Fruit fly (Drosophila melanogaster) whole organism, adult: ENCODE data around the gene Prim2.

Experiments used
- CG11617 ChIP-seq: fragments of 200-800 bp; sonication (Bioruptor generic); optimal IDR thresholded peaks from 2 replicates; lab custom pipeline; 2017; ENCODE audit warnings: mild to moderate bottlenecking, missing biosample characterization, missing genetic modification reagents, missing genetic modification characterization
- CG12768 ChIP-seq: fragments of 200-800 bp; sonication (Bioruptor generic); optimal IDR thresholded peaks from 2 replicates; lab custom pipeline; 2017; ENCODE audit warnings: missing biosample characterization, missing genetic modification characterization, mild to moderate bottlenecking, moderate library complexity, missing genetic modification reagents
- CG14711 ChIP-seq: fragments of 200-800 bp; sonication (Bioruptor generic); optimal IDR thresholded peaks from 2 replicates; lab custom pipeline; 2018; ENCODE audit warnings: missing biosample characterization, mild to moderate bottlenecking, missing genetic modification characterization, moderate library complexity
- CG1620 ChIP-seq: fragments of 200-800 bp; sonication (Bioruptor generic); optimal IDR thresholded peaks from 2 replicates; lab custom pipeline; 2016; ENCODE audit warnings: missing biosample characterization, missing genetic modification characterization
- CG33017 ChIP-seq: fragments of 200-800 bp; sonication (Bioruptor generic); optimal IDR thresholded peaks from 2 replicates; lab custom pipeline; 2018; ENCODE audit warnings: missing biosample characterization, mild to moderate bottlenecking, missing genetic modification characterization, moderate library complexity
- CG5204 ChIP-seq: fragments of 200-800 bp; sonication (Bioruptor generic); optimal IDR thresholded peaks from 2 replicates; lab custom pipeline; 2016; ENCODE audit warnings: missing biosample characterization, missing genetic modification characterization
- CG7045 ChIP-seq: fragments of 200-800 bp; sonication (Bioruptor generic); optimal IDR thresholded peaks from 2 replicates; lab custom pipeline; 2017; ENCODE audit warnings: missing biosample characterization, mild to moderate bottlenecking, missing genetic modification characterization
- CG7101 ChIP-seq: fragments of 200-800 bp; sonication (Bioruptor generic); optimal IDR thresholded peaks from 2 replicates; lab custom pipeline; 2018; ENCODE audit warnings: missing biosample characterization, mild to moderate bottlenecking, missing genetic modification characterization, moderate library complexity
- Clk ChIP-seq: fragments of 200-800 bp; sonication (Bioruptor generic); optimal IDR thresholded peaks from 2 replicates; lab custom pipeline; 2017; ENCODE audit warnings: missing biosample characterization, missing genetic modification characterization
- Crg-1 ChIP-seq: fragments of 200-800 bp; sonication (Bioruptor generic); optimal IDR thresholded peaks from 2 replicates; lab custom pipeline; 2016; ENCODE audit warnings: missing biosample characterization, missing genetic modification characterization
- Hr96 ChIP-seq: fragments of 200-800 bp; sonication (Bioruptor generic); optimal IDR thresholded peaks from 2 replicates; lab custom pipeline; 2016; ENCODE audit warnings: missing biosample characterization, missing genetic modification characterization
- Mnt ChIP-seq: fragments of 200-800 bp; sonication (Bioruptor generic); optimal IDR thresholded peaks from 2 replicates; lab custom pipeline; 2016; ENCODE audit warnings: missing biosample characterization, mild to moderate bottlenecking, missing genetic modification characterization
- bab1 ChIP-seq: fragments of 200-800 bp; sonication (Bioruptor generic); optimal IDR thresholded peaks from 3 replicates; lab custom pipeline; 2019; ENCODE audit warnings: missing biosample characterization, mild to moderate bottlenecking, missing genetic modification characterization, moderate library complexity
- cic ChIP-seq: fragments of 200-800 bp; sonication (Bioruptor generic); optimal IDR thresholded peaks from 2 replicates; lab custom pipeline; 2017; ENCODE audit warnings: missing biosample characterization, mild to moderate bottlenecking, missing genetic modification characterization, moderate library complexity
- cnc ChIP-seq, 2 experiments: fragments of >200 bp; optimal IDR thresholded peaks; 2 replicates each; lab custom pipeline; 2017
- kay ChIP-seq: fragments of 200-800 bp; sonication (Bioruptor generic); peaks from one replicate; lab custom pipeline; 2016; ENCODE audit warnings: missing biosample characterization, missing genetic modification characterization, borderline replicate concordance
- ovo ChIP-seq: fragments of 200-800 bp; sonication (Bioruptor generic); optimal IDR thresholded peaks from 2 replicates; lab custom pipeline; 2016; ENCODE audit warnings: missing biosample characterization, missing genetic modification characterization
- pad ChIP-seq: fragments of 200-800 bp; sonication (Bioruptor generic); optimal IDR thresholded peaks from 3 replicates; lab custom pipeline; 2017; ENCODE audit warnings: missing biosample characterization, missing genetic modification characterization, mild to moderate bottlenecking, moderate library complexity, missing genetic modification reagents
- tj ChIP-seq: fragments of 200-800 bp; sonication (Bioruptor generic); optimal IDR thresholded peaks from 3 replicates; lab custom pipeline; 2017; ENCODE audit warnings: missing biosample characterization, mild to moderate bottlenecking, missing genetic modification characterization, moderate library complexity
- toe ChIP-seq: fragments of 200-800 bp; sonication (Bioruptor generic); optimal IDR thresholded peaks from 2 replicates; lab custom pipeline; 2016; ENCODE audit warnings: missing biosample characterization, missing genetic modification characterization

Gene Prim2

DNA sequence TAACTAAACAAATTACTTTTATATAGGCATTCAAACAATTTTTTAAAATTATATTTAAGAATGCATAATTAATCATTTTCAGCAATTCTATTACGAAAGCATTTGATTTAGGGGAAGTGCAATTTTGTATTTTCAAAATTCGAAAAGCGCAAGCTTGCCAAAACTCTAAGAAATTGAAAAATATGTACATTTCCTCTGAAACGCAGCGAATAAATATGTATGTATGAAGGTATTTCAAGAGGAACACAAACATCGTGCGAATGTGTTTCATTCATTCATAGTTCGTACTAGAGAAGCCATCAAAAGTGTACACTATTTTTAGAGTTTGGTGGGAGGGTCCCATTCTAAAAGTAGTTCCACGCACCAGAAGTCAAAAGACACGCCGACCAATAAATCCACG, 8.6 kb upstream of the Prim2 start, which contains the start of gene CG13247:
TSS of gene CG13247 (plus strand) at position 301 of the 400 bp plus-strand sequence.
- no peak for TF ChIP-seq CG5204 (GFP tag; lab: Kevin White, UChicago)
- TF ChIP-seq pad (GFP tag; lab: Kevin White, UChicago) = no peak
- TF ChIP-seq CG12768 = no peak
- TF ChIP-seq Mnt = no peak
- TF ChIP-seq kay (GFP tag; lab: Kevin White, UChicago) = no peak
- TF ChIP-seq CG7101 (tag; lab: Kevin White, UChicago) = no peak
- TF ChIP-seq CG7045 (GFP tag; lab: Kevin White, UChicago) = no peak
- no peak for TF ChIP-seq Hr96 (GFP tag; lab: Kevin White, UChicago)
- no peak for TF ChIP-seq Clk (GFP tag; lab: Kevin White, UChicago)
- TF ChIP-seq bab1 (GFP tag; lab: Kevin White, UChicago) = no peak
- TF ChIP-seq CG11617 = no peak
- no peak for TF ChIP-seq CG14711 (tag; lab: Kevin White, UChicago)
- TF ChIP-seq ovo (GFP tag; lab: Kevin White, UChicago) = no peak
- TF ChIP-seq Crg-1 (GFP tag; lab: Kevin White, UChicago) = no peak
- no peak for TF ChIP-seq CG1620
- TF ChIP-seq CG33017 = no peak
- no peak for TF ChIP-seq tj (GFP tag; lab: Kevin White, UChicago)

DNA sequence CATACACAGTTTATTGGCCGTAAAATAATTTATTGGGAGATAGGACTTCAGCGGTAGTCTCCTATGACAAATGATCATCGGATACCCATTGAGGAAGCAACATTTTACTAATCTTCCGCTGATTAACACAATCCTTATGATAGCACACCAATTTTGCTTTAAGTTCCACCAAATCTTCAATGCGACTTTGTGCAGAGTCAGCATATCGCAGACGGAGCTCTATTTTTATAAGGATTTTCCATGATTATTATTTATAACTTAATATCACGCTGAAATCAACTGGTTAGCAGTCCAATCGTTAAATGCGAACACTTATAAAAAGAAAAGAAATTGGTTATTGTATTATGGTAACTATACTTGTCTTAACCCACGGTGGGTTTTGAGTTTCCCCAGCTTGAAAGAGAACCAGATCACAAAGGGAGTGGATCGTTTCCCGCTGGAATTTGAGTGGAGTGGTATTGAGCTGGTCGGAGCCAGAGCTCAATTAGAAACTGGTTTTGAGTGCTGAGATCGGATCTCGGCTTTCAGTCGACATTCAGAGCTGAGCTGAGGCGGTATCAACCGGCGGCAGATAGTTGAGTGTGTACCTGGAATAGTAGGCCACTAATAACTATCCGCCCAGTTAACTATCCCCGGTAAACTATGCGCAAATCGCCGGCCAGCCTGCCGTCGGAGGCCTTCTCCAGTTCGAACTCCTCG, 5.4 kb upstream of the Prim2 start, which contains the start of the genes Toll-9 and in:
TSS of gene Toll-9 (minus strand) at position 51 of the 699 bp plus-strand sequence.
TSS of gene in (plus strand) at position 525 of the 699 bp plus-strand sequence.
- TF ChIP-seq cnc (optimal IDR thresholded peaks at IDR 0.05; lab: Kevin White, UChicago) (no peak), CG11617 (no peak), CG7045 (GFP tag; lab: Kevin White, UChicago) (no peak), CG7101 (tag; lab: Kevin White, UChicago) (no peak)

DNA sequence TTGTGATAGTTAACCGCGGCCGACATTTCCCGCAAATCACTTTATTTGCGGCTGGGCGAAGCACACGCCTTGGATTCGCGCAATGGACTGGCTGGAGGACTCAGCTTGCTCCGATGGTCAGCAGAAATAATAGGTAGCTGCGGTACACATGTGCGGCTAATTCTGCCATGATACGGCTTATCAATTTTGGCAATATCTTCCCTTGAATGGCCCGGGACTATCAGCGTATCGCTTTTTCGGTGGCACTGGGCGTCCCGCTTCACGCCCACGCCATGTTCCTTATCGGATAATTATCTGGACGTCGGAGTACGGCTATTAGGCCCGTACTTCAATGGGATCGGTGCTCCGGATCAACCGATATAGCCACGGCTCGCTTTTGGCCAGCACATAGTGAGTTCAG, 4.7 kb upstream of the Prim2 start:
- TF ChIP-seq CG1620 (no peak), ovo (GFP tag; lab: Kevin White, UChicago) (no peak), CG14711 (tag; lab: Kevin White, UChicago) (no peak)

DNA sequence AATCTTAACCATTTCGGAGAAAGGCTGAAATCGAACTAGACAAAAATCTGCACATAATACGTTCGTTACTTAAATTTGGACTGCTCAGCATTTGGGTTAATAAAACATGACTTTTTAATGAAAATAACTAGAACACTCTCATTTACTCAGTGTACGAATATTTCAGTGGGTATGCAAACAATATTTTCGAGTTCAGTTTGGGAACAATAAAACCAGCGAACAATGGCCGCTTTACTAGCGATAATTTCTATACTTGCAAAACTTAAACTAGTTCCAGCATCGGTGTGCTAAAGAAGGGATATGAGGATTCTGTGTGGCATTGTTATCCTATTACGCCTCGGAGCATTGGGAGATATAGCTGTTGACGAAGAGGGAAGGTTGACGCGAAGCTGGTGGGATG, 3.2 kb downstream of the Prim2 start, which contains the start of gene CG5665:
TSS of gene CG5665 (plus strand) at position 301 of the 400 bp plus-strand sequence.
- TF ChIP-seq CG7045 (GFP tag; lab: Kevin White, UChicago) (no peak), toe (GFP tag; lab: Kevin White, UChicago) (no peak)

DNA sequence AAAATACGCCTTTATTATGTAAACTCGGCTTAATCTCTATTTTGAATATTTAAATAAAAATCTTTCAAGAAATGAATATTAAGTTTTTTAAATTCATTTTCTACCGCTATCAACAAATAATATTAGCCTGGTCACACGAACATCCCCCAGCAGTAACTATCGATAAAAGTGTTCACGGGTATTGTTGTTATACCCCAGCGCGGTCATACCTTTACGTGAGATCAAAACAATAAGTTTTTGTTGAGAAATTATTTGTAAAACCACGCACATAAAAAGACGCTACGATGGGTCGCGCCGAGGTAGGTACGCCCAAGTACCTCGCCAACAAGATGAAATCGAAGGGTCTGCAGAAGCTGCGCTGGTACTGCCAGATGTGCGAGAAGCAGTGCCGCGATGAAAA, 4.8 kb downstream of the Prim2 start, which contains the start of gene kin17:
TSS of gene kin17 (plus strand) at position 195 of the 400 bp plus-strand sequence.
- no peak for TF ChIP-seq kay (GFP tag; lab: Kevin White, UChicago)
- no peak for TF ChIP-seq Crg-1 (GFP tag; lab: Kevin White, UChicago)
- peak; percentile 41 for TF ChIP-seq bab1 (GFP tag; lab: Kevin White, UChicago)
- no peak for TF ChIP-seq CG33017
- TF ChIP-seq CG12768 = no peak
- no peak for TF ChIP-seq CG1620

DNA sequence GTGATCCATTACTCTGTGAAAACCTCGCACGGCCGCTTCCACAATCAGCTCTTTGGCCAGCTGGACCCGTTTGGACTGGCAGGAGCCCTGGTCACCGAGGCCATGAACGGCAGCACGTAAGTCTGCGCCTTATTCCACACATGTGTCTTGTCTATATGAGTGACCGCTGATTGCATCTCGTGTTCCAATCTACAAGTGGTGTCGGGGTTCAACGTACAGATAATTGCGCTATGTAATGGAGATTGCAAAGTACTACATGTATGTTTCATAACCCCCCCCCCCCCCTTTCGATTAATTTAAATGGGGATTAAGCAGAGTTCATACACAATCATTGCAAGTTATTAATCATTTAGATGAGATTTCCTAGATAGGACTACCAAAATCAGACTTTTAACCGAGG, 6.5 kb downstream of the Prim2 start:
- TF ChIP-seq CG7101 (tag; lab: Kevin White, UChicago) (no peak), Crg-1 (GFP tag; lab: Kevin White, UChicago) (no peak), CG11617 (no peak), CG12768 (no peak), Hr96 (GFP tag; lab: Kevin White, UChicago) (no peak), CG14711 (tag; lab: Kevin White, UChicago) (no peak), CG1620 (no peak)

DNA sequence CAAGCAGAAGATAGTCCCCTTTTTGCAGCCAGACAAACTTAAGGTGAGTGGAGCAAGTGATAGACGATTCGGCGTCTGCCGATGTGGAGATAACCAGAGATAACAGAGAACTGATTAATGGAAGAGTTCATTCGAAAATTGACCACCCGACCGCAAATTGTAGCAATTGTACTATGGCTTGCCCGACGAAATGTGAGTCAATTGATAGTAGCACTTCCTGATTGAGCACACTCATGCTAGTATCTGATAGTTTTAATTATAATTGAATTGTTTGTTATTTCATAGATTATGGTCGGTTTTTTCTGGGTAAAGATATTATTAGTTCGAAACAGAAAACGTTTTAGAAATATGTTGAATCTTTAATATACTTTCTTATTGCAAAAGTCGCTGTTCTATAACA, 7.0 kb downstream of the Prim2 start:
- TF ChIP-seq CG12768 = no peak
- TF ChIP-seq Hr96 (GFP tag; lab: Kevin White, UChicago) = no peak
- TF ChIP-seq CG33017 = no peak
- no peak for TF ChIP-seq Clk (GFP tag; lab: Kevin White, UChicago)
- no peak for TF ChIP-seq tj (GFP tag; lab: Kevin White, UChicago)
- no peak for TF ChIP-seq kay (GFP tag; lab: Kevin White, UChicago)
- TF ChIP-seq cnc (optimal IDR thresholded peaks at IDR 0.05; lab: Kevin White, UChicago) = no peak
- TF ChIP-seq toe (GFP tag; lab: Kevin White, UChicago) = no peak
- no peak for TF ChIP-seq CG7045 (GFP tag; lab: Kevin White, UChicago)
- TF ChIP-seq pad (GFP tag; lab: Kevin White, UChicago) = no peak
- no peak for TF ChIP-seq bab1 (GFP tag; lab: Kevin White, UChicago)
- TF ChIP-seq CG11617 = no peak
- no peak for TF ChIP-seq CG5204 (GFP tag; lab: Kevin White, UChicago)
- no peak for TF ChIP-seq Crg-1 (GFP tag; lab: Kevin White, UChicago)
- TF ChIP-seq cic (GFP tag; lab: Kevin White, UChicago) = no peak
- no peak for TF ChIP-seq ovo (GFP tag; lab: Kevin White, UChicago)
- TF ChIP-seq CG7101 (tag; lab: Kevin White, UChicago) = no peak
- no peak for TF ChIP-seq CG1620
